Worm (Caenorhabditis elegans) whole organism, late embryonic: ENCODE data around the gene mom-1.

ENCODE experiments used
- T23F11.4 ChIP-seq: fragments of 200-800 bp; sonication (Bioruptor generic); optimal IDR thresholded peaks from 2 replicates; lab custom pipeline; 2018; ENCODE audit warnings: mild to moderate bottlenecking, missing genetic modification characterization, missing compliant biosample characterization
- ama-1 ChIP-seq: fragments of 150-350 bp; optimal IDR thresholded peaks from 2 replicates; lab custom pipeline; 2014
- ceh-18 ChIP-seq: sonication (generic microtip); optimal IDR thresholded peaks from 2 replicates; lab custom pipeline; 2016; ENCODE audit warnings: missing genetic modification characterization, missing compliant biosample characterization
- ceh-19 ChIP-seq: fragments of 200-800 bp; sonication (Bioruptor generic); optimal IDR thresholded peaks from 2 replicates; lab custom pipeline; 2018; ENCODE audit warnings: mild to moderate bottlenecking, missing genetic modification characterization, missing compliant biosample characterization
- ceh-2 ChIP-seq: sonication (generic microtip); optimal IDR thresholded peaks from 2 replicates; lab custom pipeline; 2016; ENCODE audit warnings: missing genotype, missing genetic modification characterization, missing compliant biosample characterization
- ceh-24 ChIP-seq: sonication (generic microtip); optimal IDR thresholded peaks from 2 replicates; lab custom pipeline; 2016; ENCODE audit warnings: mild to moderate bottlenecking, missing genetic modification characterization, missing compliant biosample characterization
- ceh-34 ChIP-seq: sonication (generic microtip); optimal IDR thresholded peaks from 2 replicates; lab custom pipeline; 2016; ENCODE audit warnings: mild to moderate bottlenecking, missing genetic modification characterization, missing compliant biosample characterization
- ceh-45 ChIP-seq: fragments of 200-800 bp; sonication (Bioruptor generic); IDR thresholded peaks from 2 replicates; pipeline ENCODE4 v1.3.6; 2022; ENCODE audit warnings: missing genetic modification reagents, missing genetic modification characterization, missing compliant biosample characterization
- ceh-6 ChIP-seq: fragments of 200-800 bp; sonication (Bioruptor generic); optimal IDR thresholded peaks from 2 replicates; lab custom pipeline; 2018; ENCODE audit warnings: mild to moderate bottlenecking, missing genetic modification characterization, missing compliant biosample characterization
- che-1 ChIP-seq: sonication (generic microtip); optimal IDR thresholded peaks from 2 replicates; lab custom pipeline; 2016; ENCODE audit warnings: mild to moderate bottlenecking, missing genetic modification characterization, missing compliant biosample characterization
- elt-2 ChIP-seq: sonication (generic microtip); optimal IDR thresholded peaks from 2 replicates; lab custom pipeline; 2016; ENCODE audit warnings: missing genetic modification reagents, missing genetic modification characterization, missing compliant biosample characterization
- elt-4 ChIP-seq: sonication (generic microtip); optimal IDR thresholded peaks from 2 replicates; lab custom pipeline; 2016; ENCODE audit warnings: missing genetic modification characterization, missing compliant biosample characterization
- ets-4 ChIP-seq: sonication (generic microtip); optimal IDR thresholded peaks from 2 replicates; lab custom pipeline; 2016; ENCODE audit warnings: missing genetic modification characterization, missing compliant biosample characterization
- eyg-1 ChIP-seq: sonication (generic microtip); optimal IDR thresholded peaks from 2 replicates; lab custom pipeline; 2016; ENCODE audit warnings: missing genotype, missing genetic modification characterization, missing compliant biosample characterization
- fax-1 ChIP-seq: sonication (generic microtip); optimal IDR thresholded peaks from 2 replicates; lab custom pipeline; 2016; ENCODE audit warnings: missing genotype, missing genetic modification characterization, missing compliant biosample characterization
- fkh-10 ChIP-seq: fragments of 150-350 bp; optimal IDR thresholded peaks from 2 replicates; lab custom pipeline; 2014; ENCODE audit warnings: missing biosample characterization, missing genetic modification reagents, missing genetic modification characterization
- fkh-6 ChIP-seq: sonication (generic microtip); optimal IDR thresholded peaks from 2 replicates; lab custom pipeline; 2016; ENCODE audit warnings: missing genetic modification characterization, missing compliant biosample characterization
- gmeb-2 ChIP-seq: sonication (generic microtip); optimal IDR thresholded peaks from 2 replicates; lab custom pipeline; 2016; ENCODE audit warnings: missing genetic modification characterization, inconsistent platforms, missing compliant biosample characterization
- hlh-30 ChIP-seq: sonication (generic microtip); optimal IDR thresholded peaks from 2 replicates; lab custom pipeline; 2017; ENCODE audit warnings: antibody characterized with exemption, missing genetic modification characterization, missing compliant biosample characterization; ENCODE audit not compliant: insufficient read depth
- hlh-6 ChIP-seq: sonication (generic microtip); optimal IDR thresholded peaks from 2 replicates; lab custom pipeline; 2016; ENCODE audit warnings: missing genotype, missing genetic modification characterization, missing compliant biosample characterization
- hlh-8 ChIP-seq: sonication (generic microtip); optimal IDR thresholded peaks from 2 replicates; lab custom pipeline; 2016; ENCODE audit warnings: missing genotype, missing genetic modification characterization, missing compliant biosample characterization
- lim-6 ChIP-seq: sonication (generic microtip); optimal IDR thresholded peaks from 2 replicates; lab custom pipeline; 2016; ENCODE audit warnings: missing genetic modification characterization, missing compliant biosample characterization
- nhr-11 ChIP-seq: fragments of 150-350 bp; optimal IDR thresholded peaks from 2 replicates; lab custom pipeline; 2014; ENCODE audit warnings: missing biosample characterization, missing genetic modification characterization
- nhr-232 ChIP-seq: sonication (generic microtip); optimal IDR thresholded peaks from 2 replicates; lab custom pipeline; 2016; ENCODE audit warnings: missing genetic modification characterization, missing compliant biosample characterization
- npax-4 ChIP-seq: sonication (generic microtip); optimal IDR thresholded peaks from 2 replicates; lab custom pipeline; 2016; ENCODE audit warnings: missing genetic modification characterization, missing compliant biosample characterization
- odd-2 ChIP-seq: sonication (generic microtip); optimal IDR thresholded peaks from 2 replicates; lab custom pipeline; 2017; ENCODE audit warnings: antibody characterized with exemption, mild to moderate bottlenecking, missing genetic modification characterization, missing compliant biosample characterization
- pag-3 ChIP-seq: sonication (generic microtip); optimal IDR thresholded peaks from 2 replicates; lab custom pipeline; 2016; ENCODE audit warnings: missing compliant biosample characterization, missing genetic modification characterization, borderline replicate concordance
- pat-9 ChIP-seq: fragments of 200-800 bp; sonication (Bioruptor generic); optimal IDR thresholded peaks from 2 replicates; lab custom pipeline; 2018; ENCODE audit warnings: mild to moderate bottlenecking, missing genetic modification characterization, moderate library complexity, missing compliant biosample characterization
- pax-1 ChIP-seq: fragments of 150-350 bp; optimal IDR thresholded peaks from 2 replicates; lab custom pipeline; 2014; ENCODE audit warnings: missing biosample characterization, missing genetic modification characterization
- pha-2 ChIP-seq: sonication (generic microtip); optimal IDR thresholded peaks from 2 replicates; lab custom pipeline; 2017; ENCODE audit warnings: mild to moderate bottlenecking, missing genetic modification characterization, missing compliant biosample characterization
- pros-1 ChIP-seq: fragments of 150-350 bp; optimal IDR thresholded peaks from 2 replicates; lab custom pipeline; 2014; ENCODE audit warnings: missing biosample characterization, missing genetic modification reagents, missing genetic modification characterization
- ref-2 ChIP-seq: sonication (generic microtip); optimal IDR thresholded peaks from 2 replicates; lab custom pipeline; 2016; ENCODE audit warnings: missing genetic modification characterization, missing compliant biosample characterization
- rnt-1 ChIP-seq: sonication (generic microtip); optimal IDR thresholded peaks from 2 replicates; lab custom pipeline; 2016; ENCODE audit warnings: missing genetic modification characterization, missing compliant biosample characterization
- syd-9 ChIP-seq: sonication (generic microtip); optimal IDR thresholded peaks from 2 replicates; lab custom pipeline; 2016; ENCODE audit warnings: mild to moderate bottlenecking, missing genetic modification characterization, moderate library complexity, missing compliant biosample characterization
- unc-3 ChIP-seq, 2 experiments: fragments of 200-800 bp in 1 of 2; sonication (Bioruptor generic) in 1 of 2; sonication (generic microtip) in 1 of 2; conservative IDR thresholded peaks in 1 of 2; optimal IDR thresholded peaks in 1 of 2; 2 replicates each; pipeline versions ENCODE4 v1.3.6 to Lab custom; 2016 to 2022; ENCODE audit warnings: missing compliant biosample characterization in 2 of 2, missing genetic modification characterization in 2 of 2, missing genetic modification reagents in 1 of 2
- unc-55 ChIP-seq: sonication (generic microtip); optimal IDR thresholded peaks from 2 replicates; lab custom pipeline; 2017; ENCODE audit warnings: missing biosample characterization, missing genetic modification reagents, missing genetic modification characterization
- unc-86 ChIP-seq: sonication (generic microtip); optimal IDR thresholded peaks from 2 replicates; lab custom pipeline; 2016; ENCODE audit warnings: missing genetic modification characterization, missing compliant biosample characterization
- ztf-16 ChIP-seq: sonication (generic microtip); optimal IDR thresholded peaks from 2 replicates; lab custom pipeline; 2017; ENCODE audit warnings: missing genetic modification characterization, missing compliant biosample characterization

The mom-1 gene

DNA sequence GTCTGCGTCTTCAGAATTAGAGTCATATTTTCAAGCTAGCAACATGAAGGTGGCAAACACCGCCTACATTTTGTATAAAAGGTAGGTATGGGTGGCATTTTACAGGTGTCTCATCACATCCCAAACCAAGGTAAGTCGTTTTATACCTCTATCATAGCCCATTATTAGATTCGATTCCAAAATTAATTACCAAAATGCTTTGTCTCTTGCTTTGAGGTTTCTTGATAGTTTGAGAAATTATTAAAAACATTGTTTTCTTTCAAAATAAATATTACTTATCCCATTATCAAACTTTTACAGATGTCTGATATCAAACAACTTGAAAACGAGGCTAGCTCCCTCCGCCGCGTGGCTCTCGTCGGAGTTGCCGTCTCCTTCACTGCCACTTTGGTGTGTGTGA is 33.2 kb downstream of the mom-1 start, which contains the start of gene col-168:
TSS of gene col-168 (plus strand) at position 301 of the 400 bp plus-strand sequence.
- no peak for TF ChIP-seq eyg-1 (tag; lab: Kevin White, UChicago)
- no peak for TF ChIP-seq nhr-232 (tag; lab: Kevin White, UChicago)
- no peak for TF ChIP-seq ref-2 (tag; lab: Kevin White, UChicago)
- no peak for TF ChIP-seq ets-4 (tag; lab: Kevin White, UChicago)
- no peak for TF ChIP-seq elt-4 (tag; lab: Kevin White, UChicago)
- no peak for TF ChIP-seq ceh-24 (tag; lab: Kevin White, UChicago)
- no peak for TF ChIP-seq hlh-8 (tag; lab: Kevin White, UChicago)
- no peak for TF ChIP-seq pha-2 (tag; lab: Kevin White, UChicago)
- TF ChIP-seq syd-9 (tag; lab: Kevin White, UChicago), result no peak
- TF ChIP-seq pax-1 (tag; lab: Kevin White, UChicago), result no peak
- TF ChIP-seq T23F11.4 (GFP tag; lab: Kevin White, UChicago), result no peak
- TF ChIP-seq nhr-11, result no peak
- TF ChIP-seq npax-4 (tag; lab: Kevin White, UChicago), result no peak
- no peak for TF ChIP-seq fkh-6 (tag; lab: Kevin White, UChicago)
- TF ChIP-seq hlh-6 (tag; lab: Kevin White, UChicago), result no peak

DNA sequence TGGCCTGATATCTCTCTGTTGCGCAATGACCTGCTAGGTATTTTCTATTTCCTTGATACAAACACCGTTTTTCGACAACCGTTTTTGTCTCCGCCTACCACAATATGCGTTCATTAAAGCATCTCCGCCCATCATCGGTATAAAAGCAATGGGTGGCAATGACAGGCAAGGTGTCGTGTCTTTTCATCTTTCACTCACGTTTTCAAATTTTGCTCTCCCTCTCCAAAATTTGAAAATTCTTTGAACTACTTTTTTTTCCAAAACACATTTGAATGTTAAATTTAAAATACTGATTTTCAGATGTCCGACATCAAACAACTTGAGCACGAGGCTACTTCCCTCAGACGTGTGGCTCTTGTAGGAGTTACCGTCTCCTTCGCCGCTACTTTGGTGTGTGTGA is 35.9 kb downstream of the mom-1 start, which contains the start of gene col-169:
TSS of gene col-169 (plus strand) at position 301 of the 400 bp plus-strand sequence.
- TF ChIP-seq ceh-34 (tag; lab: Kevin White, UChicago) (no peak), ceh-2 (no peak), ama-1 (lab: Kevin White, UChicago) (no peak), unc-86 (tag; lab: Kevin White, UChicago) (no peak), gmeb-2 (tag; lab: Kevin White, UChicago) (no peak), hlh-6 (tag; lab: Kevin White, UChicago) (no peak), ceh-19 (GFP tag; lab: Kevin White, UChicago) (no peak), che-1 (tag; lab: Kevin White, UChicago) (no peak), ceh-6 (GFP tag; lab: Kevin White, UChicago) (no peak)
- TF ChIP-seq, all 69 proteins: peak for 0

DNA sequence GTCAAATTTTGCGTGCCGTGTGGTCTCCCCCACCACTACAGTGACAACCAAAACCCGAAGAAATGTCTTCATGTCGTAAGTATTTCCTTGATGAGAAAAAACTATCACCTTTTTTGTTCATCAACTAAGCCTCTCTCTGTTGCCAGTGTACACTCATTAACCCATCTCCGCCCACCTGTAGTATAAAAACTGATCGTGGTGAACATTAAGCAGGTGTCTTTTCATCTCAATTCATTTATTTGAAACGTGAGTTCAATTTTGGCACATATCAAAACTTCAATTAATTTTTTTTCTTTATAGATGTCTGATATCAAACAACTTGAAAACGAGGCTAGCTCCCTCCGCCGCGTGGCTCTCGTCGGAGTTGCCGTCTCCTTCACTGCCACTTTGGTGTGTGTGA is 38.5 kb downstream of the mom-1 start, which contains the start of gene col-170:
TSS of gene col-170 (plus strand) at position 301 of the 400 bp plus-strand sequence.
- TF ChIP-seq pag-3 (tag; lab: Kevin White, UChicago) (no peak), elt-2 (tag; lab: Kevin White, UChicago) (no peak), eyg-1 (tag; lab: Kevin White, UChicago) (no peak), unc-3 (GFP tag; conservative IDR thresholded peaks at IDR 0.05; lab: Robert Waterston, UW) (no peak), unc-3 (tag; optimal IDR thresholded peaks at IDR 0.05; lab: Kevin White, UChicago) (no peak), odd-2 (no peak), ceh-18 (tag; lab: Kevin White, UChicago) (no peak), pros-1 (tag; lab: Kevin White, UChicago) (no peak)

DNA sequence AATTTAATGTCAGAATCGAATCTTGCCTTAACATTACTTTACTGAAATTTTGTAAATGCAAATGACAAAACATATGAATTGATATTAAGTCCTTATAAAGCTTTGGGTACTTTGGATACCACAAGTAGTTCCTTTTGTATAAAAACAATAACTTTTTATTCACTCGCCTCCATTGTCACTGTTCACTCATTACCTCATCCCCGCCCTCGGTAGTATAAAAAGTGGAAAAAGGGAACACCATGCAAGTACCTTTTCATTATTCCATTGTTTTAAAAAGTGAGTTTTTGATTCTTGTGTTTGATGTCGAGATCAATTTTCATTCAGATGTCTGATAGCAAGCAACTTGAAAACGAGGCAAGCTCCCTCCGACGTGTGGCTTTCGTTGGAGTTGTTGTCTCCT is 41.1 kb downstream of the mom-1 start, which contains the start of gene col-171:
TSS of gene col-171 (plus strand) at position 301 of the 400 bp plus-strand sequence.
- TF ChIP-seq fax-1 (tag; lab: Kevin White, UChicago) (no peak), ets-4 (tag; lab: Kevin White, UChicago) (no peak), ceh-6 (GFP tag; lab: Kevin White, UChicago) (no peak), gmeb-2 (tag; lab: Kevin White, UChicago) (no peak), eyg-1 (tag; lab: Kevin White, UChicago) (no peak), hlh-30 (tag; lab: Kevin White, UChicago) (no peak), fkh-10 (no peak), ceh-45 (GFP tag; lab: Robert Waterston, UW) (no peak), ztf-16 (tag; lab: Kevin White, UChicago) (no peak), pat-9 (no peak), pax-1 (tag; lab: Kevin White, UChicago) (no peak), unc-55 (GFP tag; lab: Kevin White, UChicago) (no peak), syd-9 (tag; lab: Kevin White, UChicago) (no peak), rnt-1 (no peak), pag-3 (tag; lab: Kevin White, UChicago) (no peak), lim-6 (tag; lab: Kevin White, UChicago) (no peak)
- TF ChIP-seq, all 69 proteins: peak for 0
